Fruit fly (Drosophila melanogaster): Measurements from ENCODE around the gene Atg14.

Atg14 gene

dm6 chr3R:29157418-29158398 is 41.5 kb downstream of the Atg14 start, which contains the start of gene rdog (continued):
- TF ChIP-seq CG32006 (GFP tag; optimal IDR thresholded peaks at IDR 0.05) (peak; percentile 88), CG6276 (GFP tag; optimal IDR thresholded peaks at IDR 0.05) (peak; percentile 67), CG15336 (GFP tag; IDR thresholded peaks at IDR 0.05) (peak; percentile 73), Hr4 (GFP tag; optimal IDR thresholded peaks at IDR 0.05) (peak; percentile 88), OdsH (GFP tag; optimal IDR thresholded peaks at IDR 0.05) (peak; percentile 83), cyc (GFP tag; optimal IDR thresholded peaks at IDR 0.05) (peak; percentile 86), achi (GFP tag; optimal IDR thresholded peaks at IDR 0.05) (peak; percentile 82), fd59A (GFP tag; optimal IDR thresholded peaks at IDR 0.05) (peak; percentile 70), Hr38 (GFP tag; optimal IDR thresholded peaks at IDR 0.05) (no peak), Ets96B (tag; optimal IDR thresholded peaks at IDR 0.05) (peak; percentile 52), CG8119 (GFP tag; IDR thresholded peaks at IDR 0.05) (peak; percentile 75), fkh (GFP tag; optimal IDR thresholded peaks at IDR 0.05) (peak; percentile 40), esn (GFP tag; optimal IDR thresholded peaks at IDR 0.05) (peak; percentile 93), CG6808 (GFP tag; optimal IDR thresholded peaks at IDR 0.05) (peak; percentile 81), CG6854 (GFP tag; optimal IDR thresholded peaks at IDR 0.05) (peak; percentile 78), CG34406 (GFP tag; optimal IDR thresholded peaks at IDR 0.05) (peak; percentile 78), Sox14 (GFP tag; optimal IDR thresholded peaks at IDR 0.05) (peak; percentile 87)

- TF ChIP-seq svp (GFP tag) (peak; percentile 92), acj6 (GFP tag; optimal IDR thresholded peaks at IDR 0.05) (no peak), CG4318 (GFP tag; optimal IDR thresholded peaks at IDR 0.05) (no peak), dac (GFP tag; optimal IDR thresholded peaks at IDR 0.05) (no peak), esn (GFP tag; optimal IDR thresholded peaks at IDR 0.05) (no peak), OdsH (GFP tag; optimal IDR thresholded peaks at IDR 0.05) (no peak)
Observed at dm6 chr3R:29158721-29159120, 42.5 kb downstream of the Atg14 start.

- TF ChIP-seq topi (GFP tag; optimal IDR thresholded peaks at IDR 0.05) (no peak), svp (GFP tag) (peak; percentile 58)
Observed at dm6 chr3R:29159620-29160019, 43.4 kb downstream of the Atg14 start.

- peak; percentile 37 for TF ChIP-seq CG31627 (GFP tag; optimal IDR thresholded peaks at IDR 0.05)
- TF ChIP-seq fd59A (GFP tag; optimal IDR thresholded peaks at IDR 0.05) = no peak
- peak; percentile 42 for TF ChIP-seq Eip93F (GFP tag; optimal IDR thresholded peaks at IDR 0.05)
- peak; percentile 47 for TF ChIP-seq lz (GFP tag; optimal IDR thresholded peaks at IDR 0.05)
- TF ChIP-seq CG16779 (tag; optimal IDR thresholded peaks at IDR 0.05) = no peak
- TF ChIP-seq CG34406 (GFP tag; optimal IDR thresholded peaks at IDR 0.05) = peak; percentile 18
- peak; percentile 22 for TF ChIP-seq Sox14 (GFP tag; optimal IDR thresholded peaks at IDR 0.05)
- peak; percentile 28 for TF ChIP-seq CG6792 (GFP tag; optimal IDR thresholded peaks at IDR 0.05)
- TF ChIP-seq CG6163 (GFP tag; IDR thresholded peaks at IDR 0.05) = peak; percentile 21; the same call in 1 of the 3 replicates
- TF ChIP-seq vri (GFP tag; optimal IDR thresholded peaks at IDR 0.05) = peak; percentile 68
- TF ChIP-seq Blimp-1 (GFP tag; optimal IDR thresholded peaks at IDR 0.05) = no peak
- peak; percentile 81 for TF ChIP-seq svp (GFP tag)
- peak; percentile 34 for TF ChIP-seq Hr39 (GFP tag; optimal IDR thresholded peaks at IDR 0.05)
- TF ChIP-seq CG9139 (GFP tag; optimal IDR thresholded peaks at IDR 0.05) = no peak
- TF ChIP-seq dsx (GFP tag; optimal IDR thresholded peaks at IDR 0.05; ENCODE audit: poor library complexity, severe bottlenecking) = no peak
- TF ChIP-seq CG8119 (GFP tag; IDR thresholded peaks at IDR 0.05) = no peak
- no peak for TF ChIP-seq CG11294 (GFP tag; IDR thresholded peaks at IDR 0.05)
- TF ChIP-seq Gug (GFP tag; IDR thresholded peaks at IDR 0.05) = no peak
- TF ChIP-seq Ets21C (GFP tag; optimal IDR thresholded peaks at IDR 0.05) = peak; percentile 28
- peak; percentile 61 for TF ChIP-seq Sox102F (GFP tag; optimal IDR thresholded peaks at IDR 0.05)
- TF ChIP-seq Smox (GFP tag; optimal IDR thresholded peaks at IDR 0.05) = peak; percentile 61
- no peak for TF ChIP-seq ss (GFP tag; optimal IDR thresholded peaks at IDR 0.05)
- TF ChIP-seq Met (GFP tag; optimal IDR thresholded peaks at IDR 0.05) = peak; percentile 62
- no peak for TF ChIP-seq salr (GFP tag; optimal IDR thresholded peaks at IDR 0.05)
- peak; percentile 52 for TF ChIP-seq topi (GFP tag; optimal IDR thresholded peaks at IDR 0.05)
- no peak for TF ChIP-seq dac (GFP tag; optimal IDR thresholded peaks at IDR 0.05)
- TF ChIP-seq Lpt (GFP tag; optimal IDR thresholded peaks at IDR 0.05) = no peak
Observed at dm6 chr3R:29164930-29165693, 48.9 kb downstream of the Atg14 start, which contains the start of gene CG11898. CG11898 (plus strand) TSS chr3R:29165643.

Measured in whole organism, prepupa.